Fruit fly (Drosophila melanogaster): Measurements from ENCODE around the gene Snmp1.
A peak's percentile ranks its signal among the peaks of the same experiment; 100 is the strongest.

Gene Snmp1

dm6 chr3R:21138220-21138754 lies 29.7 kb downstream of the Snmp1 start, which contains the start of gene meigo (continued):
- TF ChIP-seq CG15073 (GFP tag; optimal IDR thresholded peaks at IDR 0.05) (no peak), CG1792 (GFP tag; optimal IDR thresholded peaks at IDR 0.05) (peak; percentile 31), salm (tag; optimal IDR thresholded peaks at IDR 0.05) (peak; percentile 38), tio (GFP tag; optimal IDR thresholded peaks at IDR 0.05) (no peak), CHES-1-like (GFP tag; optimal IDR thresholded peaks at IDR 0.05) (peak; percentile 28), CG6272 (GFP tag; IDR thresholded peaks at IDR 0.05) (peak; percentile 65), CG13424 (tag; optimal IDR thresholded peaks at IDR 0.05) (peak; percentile 76), HmgD (GFP tag; optimal IDR thresholded peaks at IDR 0.05) (no peak), CG6813 (GFP tag; optimal IDR thresholded peaks at IDR 0.05) (no peak), tna (GFP tag; IDR thresholded peaks at IDR 0.05; ENCODE audit: partially characterized antibody) (no peak), Drgx (GFP tag; IDR thresholded peaks at IDR 0.05) (no peak; the same call in 1 of the 2 replicates), sd (tag; optimal IDR thresholded peaks at IDR 0.05) (peak; percentile 77), CG2875 (GFP tag; optimal IDR thresholded peaks at IDR 0.05) (no peak), Adf1 (GFP tag; IDR thresholded peaks at IDR 0.05) (peak; percentile 46; the same call in 1 of the 2 replicates), CG5953 (GFP tag; IDR thresholded peaks at IDR 0.05) (no peak), CG2120 (GFP tag; optimal IDR thresholded peaks at IDR 0.05) (peak; percentile 87), vnd (GFP tag; IDR thresholded peaks at IDR 0.05; ENCODE audit: partially characterized antibody) (no peak), dysf (GFP tag; IDR thresholded peaks at IDR 0.05) (peak; percentile 71; the same call in 2 of the 3 replicates), Bdp1 (GFP tag; optimal IDR thresholded peaks at IDR 0.05) (no peak), CG15514 (GFP tag; optimal IDR thresholded peaks at IDR 0.05) (peak; percentile 82), ems (GFP tag; optimal IDR thresholded peaks at IDR 0.05) (peak; percentile 43), Fer2 (tag; optimal IDR thresholded peaks at IDR 0.05) (peak; percentile 62), CG2199 (GFP tag; IDR thresholded peaks at IDR 0.05) (no peak), CG8924 (tag; optimal IDR thresholded peaks at IDR 0.05) (peak; percentile 66), shn (GFP tag; optimal IDR thresholded peaks at IDR 0.05) (peak; percentile 6), Dp (GFP tag; optimal IDR thresholded peaks at IDR 0.05) (peak; percentile 95), CG3163 (GFP tag; optimal IDR thresholded peaks at IDR 0.05) (no peak), nerfin-2 (GFP tag; IDR thresholded peaks at IDR 0.05; ENCODE audit: partially characterized antibody) (no peak), Hr78 (GFP tag; optimal IDR thresholded peaks at IDR 0.05) (no peak), psq (GFP tag; optimal IDR thresholded peaks at IDR 0.05) (no peak), H15 (GFP tag; IDR thresholded peaks at IDR 0.05) (no peak), lola (GFP tag; optimal IDR thresholded peaks at IDR 0.05) (peak in 1 of 3 experiments; percentile 61), CG31388 (GFP tag; optimal IDR thresholded peaks at IDR 0.05) (no peak), Ada2b (GFP tag; IDR thresholded peaks at IDR 0.05) (peak; percentile 45), Xrp1 (GFP tag; IDR thresholded peaks at IDR 0.05) (peak; percentile 78), gsb (GFP tag; IDR thresholded peaks at IDR 0.05) (no peak), CG11696 (GFP tag; IDR thresholded peaks at IDR 0.05) (no peak), CG30403 (GFP tag; optimal IDR thresholded peaks at IDR 0.05) (peak; percentile 73), CG10979 (tag; optimal IDR thresholded peaks at IDR 0.05) (peak; percentile 60), CG4328 (GFP tag; optimal IDR thresholded peaks at IDR 0.05) (peak; percentile 42), cato (GFP tag; optimal IDR thresholded peaks at IDR 0.05; ENCODE audit: borderline replicate concordance) (peak; percentile 51), Dll (GFP tag; IDR thresholded peaks at IDR 0.05; ENCODE audit: partially characterized antibody) (no peak), eve (GFP tag; optimal IDR thresholded peaks at IDR 0.05) (no peak), Sox102F (GFP tag; optimal IDR thresholded peaks at IDR 0.05) (no peak), Rx (GFP tag; IDR thresholded peaks at IDR 0.05) (no peak), CG7745 (tag; optimal IDR thresholded peaks at IDR 0.05) (no peak), ssp (GFP tag; IDR thresholded peaks at IDR 0.05) (peak; percentile 57), CG42726 (GFP tag; IDR thresholded peaks at IDR 0.05; ENCODE audit: partially characterized antibody) (no peak), chif (GFP tag; optimal IDR thresholded peaks at IDR 0.05) (peak in 1 of 2 experiments; percentile 22), CG7928 (GFP tag; optimal IDR thresholded peaks at IDR 0.05) (no peak)
